Fruit fly (Drosophila melanogaster) whole organism, pupa: ENCODE data around the gene CG3348.

Source experiments
- CG10348 ChIP-seq: fragments of 200-800 bp; sonication (Bioruptor generic); IDR thresholded peaks from 2 replicates; pipeline ENCODE4 v1.3.6; 2022; ENCODE audit warnings: missing biosample characterization, missing genetic modification characterization
- CG12605 ChIP-seq: fragments of 200-800 bp; sonication (Bioruptor generic); IDR thresholded peaks from 2 replicates; pipeline ENCODE4 v1.3.6; 2022; ENCODE audit warnings: missing biosample characterization, missing genetic modification characterization
- CG13204 ChIP-seq: fragments of 200-800 bp; sonication (Bioruptor generic); optimal IDR thresholded peaks from 2 replicates; lab custom pipeline; 2018; ENCODE audit warnings: missing biosample characterization, mild to moderate bottlenecking, missing genetic modification characterization, moderate library complexity
- CG14655 ChIP-seq: fragments of 200-800 bp; sonication (Bioruptor generic); optimal IDR thresholded peaks from 3 replicates; lab custom pipeline; 2017; ENCODE audit warnings: mild to moderate bottlenecking, missing biosample characterization, missing genetic modification reagents, missing genetic modification characterization
- CG15710 ChIP-seq: fragments of 200-800 bp; sonication (Bioruptor generic); optimal IDR thresholded peaks from 2 replicates; lab custom pipeline; 2018; ENCODE audit warnings: missing biosample characterization, mild to moderate bottlenecking, missing genetic modification characterization, moderate library complexity
- CG17806 ChIP-seq: fragments of 200-800 bp; sonication (Bioruptor generic); optimal IDR thresholded peaks from 2 replicates; lab custom pipeline; 2018; ENCODE audit warnings: missing biosample characterization, mild to moderate bottlenecking, missing genetic modification characterization, moderate library complexity
- CG32121 ChIP-seq: fragments of 200-800 bp; sonication (Bioruptor generic); IDR thresholded peaks from 2 replicates; pipeline ENCODE4 v1.3.6; 2022; ENCODE audit warnings: missing biosample characterization, missing genetic modification characterization
- CG34367 ChIP-seq: fragments of 200-800 bp; sonication (Bioruptor generic); optimal IDR thresholded peaks from 2 replicates; lab custom pipeline; 2018; ENCODE audit warnings: missing biosample characterization, mild to moderate bottlenecking, missing genetic modification characterization
- CG4496 ChIP-seq: fragments of 200-800 bp; sonication (Bioruptor generic); IDR thresholded peaks from 3 replicates; pipeline ENCODE4 v1.3.6; 2022; ENCODE audit warnings: missing biosample characterization, missing genetic modification characterization
- CG8159 ChIP-seq: fragments of 200-800 bp; sonication (Bioruptor generic); optimal IDR thresholded peaks from 3 replicates; lab custom pipeline; 2018; ENCODE audit warnings: missing biosample characterization, mild to moderate bottlenecking, missing genetic modification characterization, moderate library complexity
- CG8301 ChIP-seq: fragments of 200-800 bp; sonication (Bioruptor generic); optimal IDR thresholded peaks from 2 replicates; lab custom pipeline; 2018; ENCODE audit warnings: missing biosample characterization, mild to moderate bottlenecking, missing genetic modification characterization
- CG9948 ChIP-seq: fragments of 200-800 bp; sonication (Bioruptor generic); optimal IDR thresholded peaks from 2 replicates; lab custom pipeline; 2018; ENCODE audit warnings: missing biosample characterization, mild to moderate bottlenecking, missing genetic modification characterization, moderate library complexity
- D1 ChIP-seq: fragments of 200-800 bp; sonication (Bioruptor generic); optimal IDR thresholded peaks from 2 replicates; lab custom pipeline; 2018; ENCODE audit warnings: missing biosample characterization, mild to moderate bottlenecking, missing genetic modification characterization, moderate library complexity
- EcR ChIP-seq: fragments of 200-800 bp; sonication (Bioruptor generic); optimal IDR thresholded peaks from 3 replicates; lab custom pipeline; 2019; ENCODE audit warnings: missing biosample characterization, missing genetic modification characterization, mild to moderate bottlenecking, moderate library complexity, missing genetic modification reagents
- Ets98B ChIP-seq: fragments of 200-800 bp; sonication (Bioruptor generic); IDR thresholded peaks from 2 replicates; pipeline ENCODE4 v1.3.6; 2022; ENCODE audit warnings: missing biosample characterization, missing genetic modification characterization
- Pif1A ChIP-seq: fragments of 200-800 bp; sonication (Bioruptor generic); optimal IDR thresholded peaks from 3 replicates; lab custom pipeline; 2016; ENCODE audit warnings: missing biosample characterization, missing genetic modification characterization
- Pif1B ChIP-seq: fragments of 200-800 bp; sonication (Bioruptor generic); optimal IDR thresholded peaks from 3 replicates; lab custom pipeline; 2016; ENCODE audit warnings: missing biosample characterization, missing genetic modification characterization
- Snoo ChIP-seq: fragments of 200-800 bp; sonication (Bioruptor generic); optimal IDR thresholded peaks from 3 replicates; lab custom pipeline; 2017; ENCODE audit warnings: missing biosample characterization, mild to moderate bottlenecking, missing genetic modification characterization, inconsistent platforms
- fd96Ca ChIP-seq: fragments of 200-800 bp; sonication (Bioruptor generic); IDR thresholded peaks from 3 replicates; pipeline ENCODE4 v1.3.6; 2022; ENCODE audit warnings: missing biosample characterization, missing genetic modification characterization
- gl ChIP-seq: fragments of 200-800 bp; sonication (Bioruptor generic); optimal IDR thresholded peaks from 2 replicates; lab custom pipeline; 2018; ENCODE audit warnings: missing biosample characterization, mild to moderate bottlenecking, missing genetic modification characterization
- rn ChIP-seq: fragments of 200-800 bp; sonication (Bioruptor generic); IDR thresholded peaks from 2 replicates; pipeline ENCODE4 v1.3.6; 2022; ENCODE audit warnings: missing biosample characterization, missing genetic modification characterization

Gene CG3348

DNA sequence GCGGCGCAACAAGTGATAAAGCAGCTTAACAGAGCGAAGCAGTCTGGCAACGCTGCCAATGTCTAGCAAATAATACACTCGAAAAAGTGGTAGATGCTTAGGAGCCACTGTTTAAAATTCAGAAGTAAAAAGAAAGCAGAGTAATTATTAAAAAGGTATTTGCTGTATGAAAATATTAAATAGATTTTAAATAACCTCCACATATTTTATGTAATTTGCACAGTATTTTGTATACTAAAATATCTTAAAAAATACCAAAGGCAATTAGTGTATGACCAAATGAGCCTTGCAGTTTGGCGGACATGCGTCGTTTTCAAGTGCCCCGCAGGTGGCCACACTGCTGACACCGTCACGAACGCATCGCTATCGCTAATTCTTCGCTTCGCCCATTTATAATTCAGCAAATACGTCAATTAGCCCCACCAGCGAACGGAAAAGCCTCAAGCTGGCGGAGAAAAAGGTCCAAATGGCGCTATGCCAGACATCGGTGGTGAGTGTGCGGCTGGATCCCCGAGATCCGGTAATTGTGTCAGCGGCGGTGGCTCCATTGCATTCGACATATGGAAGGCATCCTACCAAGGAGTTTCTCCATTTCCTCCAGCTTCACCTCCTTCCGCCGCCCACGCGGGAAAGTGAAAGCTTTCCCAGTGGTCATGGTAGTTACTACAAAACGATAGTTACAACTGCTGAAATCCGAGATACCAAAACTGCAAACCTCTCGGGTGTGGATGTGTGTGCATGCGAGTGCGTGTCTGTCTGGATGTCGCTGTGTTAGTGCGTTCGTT, 38.7 kb downstream of the CG3348 start, which contains the start of gene pll:
Gene pll, minus strand, starts transcription at position 47 of the 785 bp plus-strand sequence.
- TF ChIP-seq D1 (tag; lab: Kevin White, UChicago) (no peak), CG10348 (GFP tag; lab: Robert Waterston, UW) (0 out of 2 replicates have a peak, but pooled peaks have one; percentile 50), Pif1B (GFP tag; lab: Kevin White, UChicago) (no peak), CG13204 (GFP tag; lab: Kevin White, UChicago) (no peak), CG4496 (GFP tag; lab: Robert Waterston, UW) (peak; percentile 94), CG8159 (peak; percentile 75), gl (no peak), Pif1A (GFP tag; lab: Kevin White, UChicago) (no peak), CG9948 (peak; percentile 64), CG32121 (GFP tag; lab: Robert Waterston, UW) (peak; percentile 85), CG8301 (tag; lab: Kevin White, UChicago) (peak; percentile 64), Snoo (tag; lab: Kevin White, UChicago) (peak; percentile 72), CG15710 (tag; lab: Kevin White, UChicago) (peak; percentile 75), CG34367 (tag; lab: Kevin White, UChicago) (peak; percentile 71), CG14655 (GFP tag; lab: Kevin White, UChicago) (no peak), fd96Ca (peak; percentile 79), rn (GFP tag; lab: Robert Waterston, UW) (peak; percentile 70; the same call in 1 of the 2 replicates), CG17806 (tag; lab: Kevin White, UChicago) (peak; percentile 76), CG12605 (GFP tag; lab: Robert Waterston, UW) (peak; percentile 90), EcR (peak; percentile 59), Ets98B (peak; percentile 88)
- TF ChIP-seq, all 21 proteins: peak for 15

DNA sequence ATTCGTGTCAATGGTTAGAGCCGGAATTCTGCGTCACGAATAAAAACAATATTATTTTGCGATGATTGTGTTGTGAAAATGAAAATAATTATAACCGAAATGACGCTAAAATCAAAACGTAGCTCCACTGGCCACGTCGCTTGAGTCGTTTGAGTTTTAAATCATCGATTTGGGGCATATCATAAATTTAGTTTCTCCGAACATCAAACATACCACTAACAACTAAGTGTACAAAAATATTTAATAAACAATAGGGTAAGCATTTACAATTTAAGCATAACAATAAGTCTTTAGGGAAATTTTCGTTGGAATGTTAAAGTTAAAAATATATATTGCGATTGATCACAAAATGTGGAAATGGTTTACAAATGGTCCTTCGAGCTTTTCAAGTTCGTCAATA, 41.1 kb downstream of the CG3348 start, which contains the start of the genes TTLL6B and TfIIA-L:
Gene TTLL6B, minus strand, starts transcription at position 101 of the 400 bp plus-strand sequence.
Gene TfIIA-L, plus strand, starts transcription at position 206 of the 400 bp plus-strand sequence.
- TF ChIP-seq CG8301 (tag; lab: Kevin White, UChicago) (no peak), CG15710 (tag; lab: Kevin White, UChicago) (no peak), CG14655 (GFP tag; lab: Kevin White, UChicago) (no peak), CG4496 (GFP tag; lab: Robert Waterston, UW) (no peak), rn (GFP tag; lab: Robert Waterston, UW) (no peak), D1 (tag; lab: Kevin White, UChicago) (no peak), Pif1B (GFP tag; lab: Kevin White, UChicago) (no peak), CG34367 (tag; lab: Kevin White, UChicago) (no peak), CG32121 (GFP tag; lab: Robert Waterston, UW) (no peak), CG9948 (no peak), CG12605 (GFP tag; lab: Robert Waterston, UW) (no peak), fd96Ca (no peak), Pif1A (GFP tag; lab: Kevin White, UChicago) (no peak)

DNA sequence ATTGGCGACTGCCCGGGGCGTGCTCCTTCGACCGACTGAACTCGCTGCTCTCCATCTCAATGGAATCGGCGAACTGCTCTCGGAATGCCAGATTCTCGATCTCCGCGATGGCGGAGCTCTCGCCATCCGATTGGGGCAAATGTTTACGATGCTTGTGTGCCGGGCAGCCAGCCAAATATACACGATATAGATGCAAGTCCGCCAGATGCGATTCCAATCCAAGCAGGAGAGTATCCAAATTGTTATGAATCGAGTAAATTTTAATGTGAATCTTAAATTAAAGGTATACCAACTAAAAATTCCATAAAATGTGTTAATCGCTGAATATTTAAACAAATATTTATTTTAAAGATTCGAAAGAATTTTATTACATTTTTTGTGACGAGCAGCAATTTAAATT, 44.1 kb downstream of the CG3348 start, which contains the start of gene CG5984:
Gene CG5984, minus strand, starts transcription at position 101 of the 400 bp plus-strand sequence.
- TF ChIP-seq CG8301 (tag; lab: Kevin White, UChicago) (no peak), rn (GFP tag; lab: Robert Waterston, UW) (no peak), CG13204 (GFP tag; lab: Kevin White, UChicago) (no peak), CG32121 (GFP tag; lab: Robert Waterston, UW) (no peak), CG14655 (GFP tag; lab: Kevin White, UChicago) (no peak), gl (no peak), Pif1A (GFP tag; lab: Kevin White, UChicago) (no peak), CG34367 (tag; lab: Kevin White, UChicago) (no peak), Ets98B (no peak), D1 (tag; lab: Kevin White, UChicago) (no peak), CG15710 (tag; lab: Kevin White, UChicago) (no peak)
- TF ChIP-seq, all 21 proteins: peak for 0

DNA sequence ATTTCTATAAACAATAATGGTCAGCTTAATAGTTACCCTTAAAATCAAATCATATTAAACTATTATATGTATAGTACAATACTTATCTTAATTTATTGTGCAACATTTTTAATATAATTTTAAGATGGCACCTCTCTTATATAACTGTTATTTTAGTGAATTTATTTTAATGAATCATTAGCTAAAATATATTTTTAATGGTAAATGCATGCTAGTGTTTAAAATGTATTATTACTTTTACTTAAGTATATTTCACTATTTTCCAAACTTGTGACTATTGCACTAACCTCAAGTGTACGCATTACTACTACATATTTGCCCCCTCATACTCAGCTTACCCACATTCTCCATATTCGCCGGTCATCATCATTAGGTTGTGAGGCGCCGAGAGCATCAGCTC, 45.7 kb downstream of the CG3348 start:
- TF ChIP-seq CG10348 (GFP tag; lab: Robert Waterston, UW) (no peak), rn (GFP tag; lab: Robert Waterston, UW) (no peak), CG12605 (GFP tag; lab: Robert Waterston, UW) (peak; percentile 64), D1 (tag; lab: Kevin White, UChicago) (no peak), CG17806 (tag; lab: Kevin White, UChicago) (peak; percentile 69), CG34367 (tag; lab: Kevin White, UChicago) (peak; percentile 68), Pif1A (GFP tag; lab: Kevin White, UChicago) (peak; percentile 5), EcR (no peak), Ets98B (no peak), CG13204 (GFP tag; lab: Kevin White, UChicago) (peak; percentile 10), CG9948 (peak; percentile 83), CG4496 (GFP tag; lab: Robert Waterston, UW) (peak; percentile 48; the same call in 1 of the 3 replicates), CG15710 (tag; lab: Kevin White, UChicago) (peak; percentile 80), CG32121 (GFP tag; lab: Robert Waterston, UW) (peak; percentile 49), Pif1B (GFP tag; lab: Kevin White, UChicago) (no peak), gl (no peak), CG14655 (GFP tag; lab: Kevin White, UChicago) (no peak), CG8159 (peak; percentile 87), CG8301 (tag; lab: Kevin White, UChicago) (peak; percentile 81), fd96Ca (no peak), Snoo (tag; lab: Kevin White, UChicago) (no peak)

DNA sequence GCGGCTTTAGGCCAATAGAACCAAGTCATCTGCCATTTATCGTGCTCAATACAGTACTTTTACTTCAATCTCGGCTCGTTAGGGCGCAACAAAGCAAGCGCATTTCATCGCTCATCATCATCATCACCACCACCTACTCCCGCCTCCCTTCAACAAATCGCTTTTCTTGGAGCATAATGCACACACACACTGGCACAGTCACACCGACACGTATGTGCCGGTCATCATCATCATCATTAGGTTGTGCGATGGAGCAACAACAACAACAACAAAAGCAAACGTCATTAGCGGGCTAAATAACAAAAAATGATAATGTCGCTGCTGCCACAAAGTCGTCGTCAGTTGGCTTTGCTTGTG, 46.6 kb downstream of the CG3348 start:
- TF ChIP-seq CG32121 (GFP tag; lab: Robert Waterston, UW) (0 out of 2 replicates have a peak, but pooled peaks have one; percentile 25), gl (no peak)
